Worm (Caenorhabditis elegans) whole organism, midembryonic: ENCODE results near the gene mrpl-48.

Source experiments
- T22C8.4 ChIP-seq: fragments of 200-800 bp; sonication (Bioruptor generic); IDR thresholded peaks from 2 replicates; pipeline ENCODE4 v1.3.6; 2022; ENCODE audit warnings: missing genetic modification characterization, missing compliant biosample characterization
- cog-1 ChIP-seq: sonication (generic microtip); optimal IDR thresholded peaks from 2 replicates; lab custom pipeline; 2016; ENCODE audit warnings: missing genetic modification characterization, missing compliant biosample characterization
- flt-1 ChIP-seq: fragments of 200-800 bp; sonication (Bioruptor generic); IDR thresholded peaks from 2 replicates; pipeline ENCODE4 v1.3.6; 2022; ENCODE audit warnings: missing genetic modification characterization, missing compliant biosample characterization
- klf-2 ChIP-seq: fragments of 200-800 bp; sonication (Bioruptor generic); conservative IDR thresholded peaks from 2 replicates; pipeline ENCODE4 v1.3.6; 2022; ENCODE audit warnings: missing genetic modification reagents, missing genetic modification characterization, missing compliant biosample characterization
- med-1 ChIP-seq: sonication (generic microtip); optimal IDR thresholded peaks from 2 replicates; lab custom pipeline; 2017; ENCODE audit warnings: missing genetic modification characterization, mild to moderate bottlenecking, missing compliant biosample characterization, antibody characterized with exemption, missing genetic modification reagents; ENCODE audit not compliant: insufficient read depth
- ref-1 ChIP-seq: fragments of 200-800 bp; sonication (Bioruptor generic); conservative IDR thresholded peaks from 2 replicates; pipeline ENCODE4 v1.3.6; 2022; ENCODE audit warnings: missing genetic modification reagents, missing genetic modification characterization, missing compliant biosample characterization
- tab-1 ChIP-seq: fragments of 200-800 bp; sonication (Bioruptor generic); IDR thresholded peaks from 2 replicates; pipeline ENCODE4 v1.3.6; 2022; ENCODE audit warnings: missing genetic modification characterization, missing compliant biosample characterization
- ztf-23 ChIP-seq: fragments of 200-800 bp; sonication (Bioruptor generic); IDR thresholded peaks from 2 replicates; pipeline ENCODE4 v1.3.6; 2022; ENCODE audit warnings: missing genetic modification reagents, missing genetic modification characterization, missing compliant biosample characterization
- ztf-29 ChIP-seq: fragments of 200-800 bp; sonication (Bioruptor generic); IDR thresholded peaks from 2 replicates; pipeline ENCODE4 v1.3.6; 2022; ENCODE audit warnings: missing genetic modification reagents, missing genetic modification characterization, missing compliant biosample characterization

ce11 chrV:5591887-5592286, 1.6 kb upstream of the mrpl-48 start:
- TF ChIP-seq flt-1 (GFP tag; lab: Robert Waterston, UW) (no peak), T22C8.4 (GFP tag; lab: Robert Waterston, UW) (no peak), ref-1 (GFP tag; lab: Robert Waterston, UW) (no peak), tab-1 (GFP tag; lab: Robert Waterston, UW) (no peak), ztf-29 (GFP tag; lab: Robert Waterston, UW) (no peak), med-1 (GFP tag; lab: Kevin White, UChicago) (no peak), klf-2 (GFP tag; lab: Robert Waterston, UW) (no peak), ztf-23 (GFP tag; lab: Robert Waterston, UW) (no peak), cog-1 (no peak)
